Worm (Caenorhabditis elegans) whole organism, L3 larva: ENCODE measurements around the gene str-124.
A peak's percentile ranks its signal among the peaks of the same experiment; 100 is the strongest.

Experiments used
- ama-1 ChIP-seq: fragments of 150-350 bp; optimal IDR thresholded peaks from 2 replicates; lab custom pipeline; 2018
- ceh-16 ChIP-seq: sonication (generic microtip); optimal IDR thresholded peaks from 2 replicates; lab custom pipeline; 2017; ENCODE audit warnings: missing biosample characterization, missing genetic modification characterization
- ceh-28 ChIP-seq: fragments of 150-350 bp; optimal IDR thresholded peaks from 2 replicates; lab custom pipeline; 2014; ENCODE audit warnings: missing biosample characterization, missing genetic modification reagents, missing genetic modification characterization
- ceh-9 ChIP-seq: sonication (generic microtip); optimal IDR thresholded peaks from 2 replicates; lab custom pipeline; 2018; ENCODE audit warnings: missing biosample characterization, missing genetic modification characterization
- egl-27 ChIP-seq: sonication (generic microtip); optimal IDR thresholded peaks from 4 replicates; lab custom pipeline; 2017; ENCODE audit warnings: missing biosample characterization, missing genetic modification reagents, missing genetic modification characterization
- elt-1 ChIP-seq: fragments of 150-350 bp; optimal IDR thresholded peaks from 2 replicates; lab custom pipeline; 2014; ENCODE audit warnings: missing biosample characterization, missing genetic modification characterization
- elt-2 ChIP-seq: sonication (generic microtip); optimal IDR thresholded peaks from 2 replicates; lab custom pipeline; 2016; ENCODE audit warnings: missing genetic modification reagents, mild to moderate bottlenecking, missing genetic modification characterization, missing compliant biosample characterization
- elt-3 ChIP-seq, 3 experiments: fragments of 150-350 bp in 1 of 3; sonication (generic microtip) in 2 of 3; optimal IDR thresholded peaks; 2 replicates in 2 of 3; 4 replicates in 1 of 3; lab custom pipeline; 2014 to 2017; ENCODE audit warnings: missing biosample characterization in 3 of 3, missing genetic modification characterization in 3 of 3
- fkh-10 ChIP-seq: sonication (generic microtip); optimal IDR thresholded peaks from 2 replicates; lab custom pipeline; 2017; ENCODE audit warnings: missing biosample characterization, missing genetic modification reagents, missing genetic modification characterization
- fos-1 ChIP-seq: fragments of 150-350 bp; optimal IDR thresholded peaks from 2 replicates; lab custom pipeline; 2014; ENCODE audit warnings: missing biosample characterization, missing genetic modification characterization
- hmg-11 ChIP-seq: sonication (generic microtip); optimal IDR thresholded peaks from 2 replicates; lab custom pipeline; 2016; ENCODE audit warnings: missing genetic modification characterization, missing compliant biosample characterization
- jun-1 ChIP-seq: fragments of 150-350 bp; optimal IDR thresholded peaks from 2 replicates; lab custom pipeline; 2014; ENCODE audit warnings: missing biosample characterization, missing genetic modification reagents, missing genetic modification characterization
- lin-39 ChIP-seq: fragments of 150-350 bp; optimal IDR thresholded peaks from 2 replicates; lab custom pipeline; 2018; ENCODE audit warnings: missing biosample characterization, missing genetic modification reagents, missing genetic modification characterization
- mml-1 ChIP-seq: fragments of 150-350 bp; sonication (generic microtip); optimal IDR thresholded peaks from 3 replicates; lab custom pipeline; 2014; ENCODE audit warnings: missing biosample characterization, missing genetic modification characterization
- nfya-1 ChIP-seq: sonication (generic microtip); optimal IDR thresholded peaks from 2 replicates; lab custom pipeline; 2017; ENCODE audit warnings: missing genetic modification characterization, mild to moderate bottlenecking, missing compliant biosample characterization, antibody characterized with exemption, moderate library complexity; ENCODE audit not compliant: insufficient read depth
- nhr-23 ChIP-seq: fragments of 150-350 bp; optimal IDR thresholded peaks from 2 replicates; lab custom pipeline; 2014; ENCODE audit warnings: missing biosample characterization, missing genetic modification reagents, missing genetic modification characterization
- nhr-25 ChIP-seq: sonication (generic microtip); optimal IDR thresholded peaks from 2 replicates; lab custom pipeline; 2017; ENCODE audit warnings: missing biosample characterization, missing genetic modification characterization
- nhr-43 ChIP-seq: sonication (generic microtip); optimal IDR thresholded peaks from 2 replicates; lab custom pipeline; 2016; ENCODE audit warnings: mild to moderate bottlenecking, missing genetic modification characterization, missing compliant biosample characterization; ENCODE audit not compliant: poor library complexity, severe bottlenecking
- nhr-67 ChIP-seq: fragments of 150-350 bp; optimal IDR thresholded peaks from 2 replicates; lab custom pipeline; 2014; ENCODE audit warnings: missing biosample characterization, missing genetic modification characterization
- nhr-76 ChIP-seq: fragments of 150-350 bp; sonication (generic microtip); optimal IDR thresholded peaks from 5 replicates; lab custom pipeline; 2014; ENCODE audit warnings: missing biosample characterization, missing genetic modification characterization
- nhr-77 ChIP-seq: fragments of 150-350 bp; optimal IDR thresholded peaks from 2 replicates; lab custom pipeline; 2014; ENCODE audit warnings: missing biosample characterization, missing genetic modification characterization
- pqm-1 ChIP-seq: fragments of 150-350 bp; optimal IDR thresholded peaks from 2 replicates; lab custom pipeline; 2017; ENCODE audit warnings: missing biosample characterization, missing genetic modification characterization, inconsistent platforms
- sea-2 ChIP-seq: fragments of 150-350 bp; sonication (generic microtip); optimal IDR thresholded peaks from 4 replicates; lab custom pipeline; 2014; ENCODE audit warnings: missing biosample characterization, missing genetic modification reagents, missing genetic modification characterization
- snpc-4 ChIP-seq: fragments of 150-350 bp; optimal IDR thresholded peaks from 2 replicates; lab custom pipeline; 2014; ENCODE audit warnings: missing biosample characterization, missing genetic modification characterization
- tbx-2 ChIP-seq: sonication (generic microtip); optimal IDR thresholded peaks from 2 replicates; lab custom pipeline; 2016; ENCODE audit warnings: mild to moderate bottlenecking, missing genetic modification characterization, missing compliant biosample characterization
- unc-39 ChIP-seq: sonication (generic microtip); optimal IDR thresholded peaks from 4 replicates; lab custom pipeline; 2017; ENCODE audit warnings: missing biosample characterization, missing genetic modification characterization
- zag-1 ChIP-seq: fragments of 150-350 bp; optimal IDR thresholded peaks from 2 replicates; lab custom pipeline; 2014; ENCODE audit warnings: missing biosample characterization, missing genetic modification characterization
- ztf-11 ChIP-seq: fragments of 150-350 bp; optimal IDR thresholded peaks from 2 replicates; lab custom pipeline; 2014; ENCODE audit warnings: missing biosample characterization, missing genetic modification characterization

Gene str-124

ce11 chrX:12761295-12761775 lies 26.4 kb upstream of the str-124 start:
- peak; percentile 47 for TF ChIP-seq nhr-25 (tag; lab: Kevin White, UChicago)
- no peak for TF ChIP-seq nhr-67 (tag; lab: Kevin White, UChicago)
- no peak for TF ChIP-seq unc-39 (tag; lab: Kevin White, UChicago)
- TF ChIP-seq elt-3 (tag; optimal IDR thresholded peaks at IDR 0.05; lab: Kevin White, UChicago), result peak in 1 of 3 experiments; percentile 38
- peak; percentile 41 for TF ChIP-seq lin-39 (tag; lab: Kevin White, UChicago)
- peak; percentile 61 for TF ChIP-seq elt-2 (tag; lab: Kevin White, UChicago)
- TF ChIP-seq, all 47 proteins: peak for 4

- TF ChIP-seq hmg-11 (tag; lab: Kevin White, UChicago), result no peak
- TF ChIP-seq sea-2 (GFP tag; lab: Kevin White, UChicago), result no peak
- TF ChIP-seq snpc-4 (tag; lab: Kevin White, UChicago), result no peak
Measured at ce11 chrX:12761778-12762177, 25.9 kb upstream of the str-124 start, which contains the start of gene cept-1. cept-1 (plus strand) TSS chrX:12762078.

- no peak for TF ChIP-seq jun-1 (tag; lab: Kevin White, UChicago)
- no peak for TF ChIP-seq nhr-23
- no peak for TF ChIP-seq elt-3 (tag; optimal IDR thresholded peaks at IDR 0.05; lab: Kevin White, UChicago)
- no peak for TF ChIP-seq ceh-28 (tag; lab: Kevin White, UChicago)
- TF ChIP-seq fkh-10 (GFP tag; lab: Kevin White, UChicago), result no peak
- TF ChIP-seq ceh-9 (tag; lab: Kevin White, UChicago), result no peak
- TF ChIP-seq egl-27 (tag; lab: Kevin White, UChicago), result no peak
- TF ChIP-seq elt-1 (tag; lab: Kevin White, UChicago), result no peak
- no peak for TF ChIP-seq fos-1 (tag; lab: Kevin White, UChicago)
- no peak for TF ChIP-seq tbx-2
- TF ChIP-seq nfya-1 (tag; lab: Kevin White, UChicago), result no peak
- no peak for TF ChIP-seq nhr-77 (tag; lab: Kevin White, UChicago)
Measured at ce11 chrX:12764009-12764408, 23.7 kb upstream of the str-124 start.

ce11 chrX:12769697-12770096 lies 18.0 kb upstream of the str-124 start, which contains the start of gene ilc-17.1:
ilc-17.1 (minus strand) TSS chrX:12769797.
- TF ChIP-seq zag-1 (tag; lab: Kevin White, UChicago), result no peak
- no peak for TF ChIP-seq ceh-16 (tag; lab: Kevin White, UChicago)
- no peak for TF ChIP-seq elt-3 (tag; optimal IDR thresholded peaks at IDR 0.05; lab: Kevin White, UChicago)
- TF ChIP-seq nhr-43, result no peak
- TF ChIP-seq egl-27 (tag; lab: Kevin White, UChicago), result no peak
- TF ChIP-seq fkh-10 (GFP tag; lab: Kevin White, UChicago), result no peak
- TF ChIP-seq mml-1 (tag; lab: Kevin White, UChicago), result no peak
- no peak for TF ChIP-seq ceh-9 (tag; lab: Kevin White, UChicago)
- TF ChIP-seq nhr-23, result no peak

- TF ChIP-seq nhr-25 (tag; lab: Kevin White, UChicago) (no peak), unc-39 (tag; lab: Kevin White, UChicago) (no peak), mml-1 (tag; lab: Kevin White, UChicago) (no peak), ceh-9 (tag; lab: Kevin White, UChicago) (no peak), elt-2 (tag; lab: Kevin White, UChicago) (peak; percentile 73), lin-39 (tag; lab: Kevin White, UChicago) (no peak), nhr-23 (no peak), nhr-77 (tag; lab: Kevin White, UChicago) (no peak), hmg-11 (tag; lab: Kevin White, UChicago) (no peak), pqm-1 (tag; lab: Kevin White, UChicago) (peak; percentile 72), ama-1 (lab: Kevin White, UChicago) (no peak), nhr-76 (tag; lab: Kevin White, UChicago) (no peak), elt-3 (tag; optimal IDR thresholded peaks at IDR 0.05; lab: Kevin White, UChicago) (no peak)
- TF ChIP-seq, all 47 proteins: peak for 2
Measured at ce11 chrX:12780674-12781073, 7.0 kb upstream of the str-124 start.

- TF ChIP-seq elt-3 (tag; optimal IDR thresholded peaks at IDR 0.05; lab: Kevin White, UChicago) (peak in 1 of 3 experiments; percentile 71), nhr-43 (peak; percentile 21), pqm-1 (tag; lab: Kevin White, UChicago) (no peak), elt-2 (tag; lab: Kevin White, UChicago) (peak; percentile 4), ztf-11 (tag; lab: Kevin White, UChicago) (no peak)
Measured at ce11 chrX:12781712-12782444, 5.8 kb upstream of the str-124 start, which contains the start of gene alh-13. alh-13 (plus strand) TSS chrX:12782394.
